Worm (Caenorhabditis elegans) whole organism, mixed stage, embryonic: ENCODE results near the gene C15B12.8.

Experiments
- bed-3 ChIP-seq: fragments of 200-800 bp; sonication (Bioruptor generic); optimal IDR thresholded peaks from 3 replicates; lab custom pipeline; 2018; ENCODE audit warnings: mild to moderate bottlenecking, missing genetic modification characterization, moderate library complexity, missing compliant biosample characterization
- blmp-1 ChIP-seq: fragments of 150-350 bp; optimal IDR thresholded peaks from 2 replicates; lab custom pipeline; 2014; ENCODE audit warnings: missing biosample characterization, missing genetic modification characterization
- ceh-39 ChIP-seq: fragments of 150-350 bp; optimal IDR thresholded peaks from 2 replicates; lab custom pipeline; 2014; ENCODE audit warnings: missing biosample characterization, missing genetic modification characterization
- ceh-43 ChIP-seq: fragments of 200-800 bp; sonication (Bioruptor generic); optimal IDR thresholded peaks from 2 replicates; lab custom pipeline; 2018; ENCODE audit warnings: mild to moderate bottlenecking, missing genetic modification characterization, moderate library complexity, missing compliant biosample characterization
- ceh-83 ChIP-seq: fragments of 200-800 bp; sonication (Bioruptor generic); optimal IDR thresholded peaks from 2 replicates; lab custom pipeline; 2018; ENCODE audit warnings: mild to moderate bottlenecking, missing genetic modification characterization, missing compliant biosample characterization
- ces-1 ChIP-seq: fragments of 150-350 bp; optimal IDR thresholded peaks from 2 replicates; lab custom pipeline; 2014; ENCODE audit warnings: missing biosample characterization, missing genetic modification reagents, missing genetic modification characterization
- cnd-1 ChIP-seq: fragments of 200-800 bp; sonication (Bioruptor generic); optimal IDR thresholded peaks from 2 replicates; lab custom pipeline; 2018; ENCODE audit warnings: mild to moderate bottlenecking, missing genetic modification characterization, missing compliant biosample characterization
- drap-1 ChIP-seq: fragments of 200-800 bp; sonication (Bioruptor generic); optimal IDR thresholded peaks from 3 replicates; lab custom pipeline; 2018; ENCODE audit warnings: mild to moderate bottlenecking, missing genetic modification characterization, missing compliant biosample characterization
- elt-1 ChIP-seq: sonication (generic microtip); optimal IDR thresholded peaks from 2 replicates; lab custom pipeline; 2017; ENCODE audit warnings: missing genetic modification characterization, mild to moderate bottlenecking, missing compliant biosample characterization, antibody characterized with exemption, moderate library complexity, borderline replicate concordance; ENCODE audit not compliant: insufficient read depth
- elt-3 ChIP-seq: fragments of 150-350 bp; optimal IDR thresholded peaks from 2 replicates; lab custom pipeline; 2014; ENCODE audit warnings: missing biosample characterization, missing genetic modification characterization
- ham-2 ChIP-seq: fragments of 200-800 bp; sonication (Bioruptor generic); optimal IDR thresholded peaks from 2 replicates; lab custom pipeline; 2018; ENCODE audit warnings: mild to moderate bottlenecking, missing genetic modification characterization, missing compliant biosample characterization
- hlh-1 ChIP-seq: fragments of 150-350 bp; optimal IDR thresholded peaks from 2 replicates; lab custom pipeline; 2014; ENCODE audit warnings: missing biosample characterization, missing genetic modification reagents, missing genetic modification characterization
- lin-13 ChIP-seq: fragments of 150-350 bp; optimal IDR thresholded peaks from 2 replicates; lab custom pipeline; 2014; ENCODE audit warnings: missing biosample characterization, missing genetic modification characterization
- lsy-2 ChIP-seq: fragments of 150-350 bp; optimal IDR thresholded peaks from 2 replicates; lab custom pipeline; 2014; ENCODE audit warnings: missing biosample characterization, missing genetic modification characterization
- mab-5 ChIP-seq: fragments of 150-350 bp; optimal IDR thresholded peaks from 2 replicates; lab custom pipeline; 2014; ENCODE audit warnings: missing biosample characterization, missing genetic modification characterization
- mep-1 ChIP-seq: fragments of 150-350 bp; optimal IDR thresholded peaks from 2 replicates; lab custom pipeline; 2017; ENCODE audit warnings: missing biosample characterization, missing genetic modification reagents, missing genetic modification characterization, inconsistent platforms
- mls-2 ChIP-seq: sonication (generic microtip); optimal IDR thresholded peaks from 2 replicates; lab custom pipeline; 2016; ENCODE audit warnings: mild to moderate bottlenecking, missing genetic modification characterization, moderate library complexity, missing compliant biosample characterization
- nhr-12 ChIP-seq: fragments of 150-350 bp; optimal IDR thresholded peaks from 2 replicates; lab custom pipeline; 2014; ENCODE audit warnings: missing biosample characterization, missing genetic modification characterization
- nhr-2 ChIP-seq: fragments of 150-350 bp; optimal IDR thresholded peaks from 2 replicates; lab custom pipeline; 2014; ENCODE audit warnings: missing biosample characterization, missing genetic modification characterization
- nhr-237 ChIP-seq: fragments of 150-350 bp; optimal IDR thresholded peaks from 2 replicates; lab custom pipeline; 2014; ENCODE audit warnings: missing biosample characterization, missing genetic modification characterization
- nhr-76 ChIP-seq: sonication (generic microtip); optimal IDR thresholded peaks from 2 replicates; lab custom pipeline; 2017; ENCODE audit warnings: missing biosample characterization, missing genetic modification characterization
- pha-4 ChIP-seq: fragments of 150-350 bp; optimal IDR thresholded peaks from 2 replicates; lab custom pipeline; 2018; ENCODE audit warnings: missing biosample characterization, missing genetic modification reagents, missing genetic modification characterization
- snpc-4 ChIP-seq: fragments of 150-350 bp; optimal IDR thresholded peaks from 2 replicates; lab custom pipeline; 2014; ENCODE audit warnings: missing biosample characterization, missing genetic modification characterization
- sptf-1 ChIP-seq: sonication (generic microtip); optimal IDR thresholded peaks from 2 replicates; lab custom pipeline; 2017; ENCODE audit warnings: mild to moderate bottlenecking, missing genetic modification characterization, moderate library complexity, missing compliant biosample characterization
- unc-62 ChIP-seq: fragments of 150-350 bp; optimal IDR thresholded peaks from 2 replicates; lab custom pipeline; 2014; ENCODE audit warnings: missing biosample characterization, missing genetic modification reagents, missing genetic modification characterization
- zip-8 ChIP-seq: fragments of 150-350 bp; optimal IDR thresholded peaks from 2 replicates; lab custom pipeline; 2014; ENCODE audit warnings: missing biosample characterization, missing genetic modification characterization
- ztf-11 ChIP-seq: fragments of 150-350 bp; optimal IDR thresholded peaks from 2 replicates; lab custom pipeline; 2014; ENCODE audit warnings: missing biosample characterization, missing genetic modification characterization

C15B12.8 gene

ce11 chrX:6514466-6514865 is 40.4 kb downstream of the C15B12.8 start:
- TF ChIP-seq nhr-76 (tag; lab: Kevin White, UChicago) (no peak), elt-3 (tag; lab: Kevin White, UChicago) (peak; percentile 65)

ce11 chrX:6515267-6515666 is 41.2 kb downstream of the C15B12.8 start:
- TF ChIP-seq mls-2 = no peak
- TF ChIP-seq ham-2 (GFP tag; lab: Kevin White, UChicago) = peak; percentile 61
- TF ChIP-seq blmp-1 = peak; percentile 90
- no peak for TF ChIP-seq zip-8
- TF ChIP-seq mep-1 (tag; lab: Kevin White, UChicago) = no peak
- no peak for TF ChIP-seq hlh-1 (tag; lab: Kevin White, UChicago)
- TF ChIP-seq nhr-237 = no peak
- TF ChIP-seq, all 35 proteins: peak for 2

ce11 chrX:6517025-6517770 is 43.1 kb downstream of the C15B12.8 start:
- TF ChIP-seq ceh-83 = no peak
- TF ChIP-seq elt-1 = no peak
- no peak for TF ChIP-seq elt-3 (tag; lab: Kevin White, UChicago)

- TF ChIP-seq ztf-11 (no peak), lsy-2 (tag; lab: Kevin White, UChicago) (no peak), blmp-1 (no peak), ham-2 (GFP tag; lab: Kevin White, UChicago) (no peak), mab-5 (no peak), bed-3 (GFP tag; lab: Kevin White, UChicago) (no peak)
These were observed 44.5 kb downstream of the C15B12.8 start, which contains the start of gene ets-4 for ce11 chrX:6518537-6518936. Gene ets-4 (plus strand): TSS chrX:6518883.

ce11 chrX:6519473-6519872 is 45.4 kb downstream of the C15B12.8 start:
- TF ChIP-seq lin-13 (tag; lab: Kevin White, UChicago) = no peak

DNA sequence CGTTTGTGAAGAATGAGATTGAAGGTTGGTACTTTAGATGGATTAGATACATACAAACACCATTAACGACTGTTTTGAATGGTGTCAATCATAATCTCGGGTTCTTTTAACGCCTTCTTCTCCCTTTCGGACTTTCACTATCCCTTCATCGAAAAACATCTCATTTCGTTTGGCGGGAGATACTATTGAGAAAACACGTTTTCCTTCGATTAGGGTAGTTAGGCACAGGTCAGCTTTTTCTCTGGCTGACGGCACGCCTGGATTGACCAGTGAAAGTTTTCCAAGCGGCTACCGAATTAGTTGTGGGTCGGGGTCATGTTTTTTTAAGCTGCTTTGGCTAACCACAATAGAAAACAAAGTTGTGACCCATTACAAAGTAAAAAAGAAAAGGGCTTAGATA is 45.9 kb downstream of the C15B12.8 start:
- TF ChIP-seq ztf-11 (no peak), blmp-1 (peak; percentile 30), nhr-2 (tag; lab: Kevin White, UChicago) (no peak)

DNA sequence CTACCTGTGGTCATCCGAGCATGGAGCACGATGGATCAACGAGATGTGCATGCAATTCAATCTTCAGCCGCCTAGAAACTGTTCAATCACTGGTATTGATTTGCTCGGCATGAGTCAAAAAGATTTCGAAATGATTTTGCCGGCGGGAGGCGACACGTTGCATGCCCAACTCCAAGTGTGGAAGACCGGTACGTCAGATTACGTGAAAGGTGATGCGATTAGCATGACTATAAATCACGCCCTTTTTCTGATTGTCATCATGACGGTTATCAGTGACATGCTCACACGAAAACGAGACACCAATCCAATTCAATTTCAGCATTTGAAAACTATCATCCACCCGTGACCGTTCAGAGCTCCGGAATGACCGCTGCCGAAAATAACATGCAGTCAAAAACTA is 46.6 kb downstream of the C15B12.8 start:
- TF ChIP-seq nhr-12 (tag; lab: Kevin White, UChicago) (no peak), nhr-76 (tag; lab: Kevin White, UChicago) (no peak), ceh-83 (no peak), mls-2 (no peak), lsy-2 (tag; lab: Kevin White, UChicago) (no peak), blmp-1 (no peak), pha-4 (no peak)

ce11 chrX:6522634-6523070 is 48.6 kb downstream of the C15B12.8 start:
- TF ChIP-seq sptf-1 = no peak
- no peak for TF ChIP-seq ztf-11
- TF ChIP-seq hlh-1 (tag; lab: Kevin White, UChicago) = no peak
- no peak for TF ChIP-seq ceh-39 (tag; lab: Kevin White, UChicago)
- TF ChIP-seq bed-3 (GFP tag; lab: Kevin White, UChicago) = no peak
- TF ChIP-seq cnd-1 (tag; lab: Kevin White, UChicago) = no peak
- TF ChIP-seq mls-2 = no peak
- no peak for TF ChIP-seq drap-1 (GFP tag; lab: Kevin White, UChicago)
- no peak for TF ChIP-seq ceh-43 (GFP tag; lab: Kevin White, UChicago)
- no peak for TF ChIP-seq ces-1 (GFP tag; lab: Kevin White, UChicago)
- TF ChIP-seq nhr-237 = no peak
- TF ChIP-seq lin-13 (tag; lab: Kevin White, UChicago) = no peak
- no peak for TF ChIP-seq nhr-76 (tag; lab: Kevin White, UChicago)
- no peak for TF ChIP-seq blmp-1
- no peak for TF ChIP-seq snpc-4 (tag; lab: Kevin White, UChicago)
- no peak for TF ChIP-seq mep-1 (tag; lab: Kevin White, UChicago)
- no peak for TF ChIP-seq nhr-2 (tag; lab: Kevin White, UChicago)
- no peak for TF ChIP-seq unc-62
